Worm (Caenorhabditis elegans) whole organism, L2 larva: ENCODE results near the gene Y37E11AL.3.

ENCODE experiments used
- F13H6.1 ChIP-seq: sonication (generic microtip); optimal IDR thresholded peaks from 2 replicates; lab custom pipeline; 2016; ENCODE audit warnings: missing genetic modification characterization, missing compliant biosample characterization
- R02D3.7 ChIP-seq: fragments of 150-350 bp; optimal IDR thresholded peaks from 2 replicates; lab custom pipeline; 2014; ENCODE audit warnings: missing biosample characterization, missing genetic modification characterization
- ZK546.5 ChIP-seq: sonication (generic microtip); optimal IDR thresholded peaks from 2 replicates; lab custom pipeline; 2017; ENCODE audit warnings: missing biosample characterization, missing genetic modification characterization
- aly-2 ChIP-seq: fragments of 150-350 bp; optimal IDR thresholded peaks from 2 replicates; lab custom pipeline; 2014; ENCODE audit warnings: missing biosample characterization, missing genetic modification characterization
- ama-1 ChIP-seq: fragments of 150-350 bp; optimal IDR thresholded peaks from 2 replicates; lab custom pipeline; 2018; ENCODE audit warnings: inconsistent platforms
- ceh-16 ChIP-seq: fragments of 150-350 bp; optimal IDR thresholded peaks from 2 replicates; lab custom pipeline; 2014; ENCODE audit warnings: missing biosample characterization, missing genetic modification characterization
- ceh-82 ChIP-seq: fragments of 150-350 bp; optimal IDR thresholded peaks from 2 replicates; lab custom pipeline; 2014; ENCODE audit warnings: missing biosample characterization, missing genetic modification characterization
- dmd-4 ChIP-seq: sonication (generic microtip); optimal IDR thresholded peaks from 2 replicates; lab custom pipeline; 2017; ENCODE audit warnings: missing biosample characterization, missing genetic modification characterization
- elt-1 ChIP-seq: fragments of 150-350 bp; optimal IDR thresholded peaks from 2 replicates; lab custom pipeline; 2014; ENCODE audit warnings: missing biosample characterization, missing genetic modification characterization
- elt-3 ChIP-seq: sonication (generic microtip); optimal IDR thresholded peaks from 2 replicates; lab custom pipeline; 2017; ENCODE audit warnings: missing biosample characterization, missing genetic modification characterization
- fos-1 ChIP-seq: fragments of 150-350 bp; optimal IDR thresholded peaks from 2 replicates; lab custom pipeline; 2014; ENCODE audit warnings: missing biosample characterization, missing genetic modification characterization
- gmeb-1 ChIP-seq: fragments of 150-350 bp; optimal IDR thresholded peaks from 2 replicates; lab custom pipeline; 2014; ENCODE audit warnings: missing biosample characterization, missing genetic modification characterization
- lin-11 ChIP-seq: fragments of 150-350 bp; sonication (generic microtip); optimal IDR thresholded peaks from 2 replicates; lab custom pipeline; 2014; ENCODE audit warnings: missing biosample characterization, missing genetic modification characterization, inconsistent platforms, mixed read lengths
- lin-39 ChIP-seq: fragments of 150-350 bp; optimal IDR thresholded peaks from 2 replicates; lab custom pipeline; 2014; ENCODE audit warnings: missing biosample characterization, missing genetic modification reagents, missing genetic modification characterization
- lsy-2 ChIP-seq, 2 experiments: fragments of 150-350 bp in 1 of 2; sonication (generic microtip) in 1 of 2; optimal IDR thresholded peaks; 2 replicates each; lab custom pipeline; 2014 to 2017; ENCODE audit warnings: missing biosample characterization in 2 of 2, missing genetic modification characterization in 2 of 2
- mab-5 ChIP-seq: fragments of 150-350 bp; optimal IDR thresholded peaks from 2 replicates; lab custom pipeline; 2014; ENCODE audit warnings: missing biosample characterization, missing genetic modification characterization
- mdl-1 ChIP-seq, 2 experiments: fragments of 150-350 bp in 1 of 2; sonication (generic microtip) in 1 of 2; optimal IDR thresholded peaks; 2 replicates each; lab custom pipeline; 2017; ENCODE audit warnings: missing biosample characterization in 2 of 2, missing genetic modification characterization in 2 of 2
- nhr-10 ChIP-seq: sonication (generic microtip); optimal IDR thresholded peaks from 2 replicates; lab custom pipeline; 2017; ENCODE audit warnings: missing biosample characterization, missing genetic modification characterization
- nhr-12 ChIP-seq: fragments of 150-350 bp; optimal IDR thresholded peaks from 2 replicates; lab custom pipeline; 2014; ENCODE audit warnings: missing biosample characterization, missing genetic modification characterization
- nhr-23 ChIP-seq: fragments of 150-350 bp; optimal IDR thresholded peaks from 2 replicates; lab custom pipeline; 2014; ENCODE audit warnings: missing biosample characterization, missing genetic modification reagents, missing genetic modification characterization
- nhr-25 ChIP-seq: fragments of 150-350 bp; sonication (generic microtip); optimal IDR thresholded peaks from 3 replicates; lab custom pipeline; 2014; ENCODE audit warnings: missing biosample characterization, missing genetic modification characterization
- nhr-77 ChIP-seq: fragments of 150-350 bp; optimal IDR thresholded peaks from 2 replicates; lab custom pipeline; 2014; ENCODE audit warnings: missing biosample characterization, missing genetic modification characterization
- peb-1 ChIP-seq: fragments of 150-350 bp; optimal IDR thresholded peaks from 2 replicates; lab custom pipeline; 2014; ENCODE audit warnings: missing biosample characterization, missing genetic modification characterization
- sem-4 ChIP-seq: fragments of 150-350 bp; optimal IDR thresholded peaks from 2 replicates; lab custom pipeline; 2014; ENCODE audit warnings: missing biosample characterization, missing genetic modification reagents, missing genetic modification characterization
- skn-1 ChIP-seq: sonication (generic microtip); optimal IDR thresholded peaks from 2 replicates; lab custom pipeline; 2017; ENCODE audit warnings: missing biosample characterization, missing genetic modification characterization
- sma-3 ChIP-seq: sonication (generic microtip); optimal IDR thresholded peaks from 2 replicates; lab custom pipeline; 2016; ENCODE audit warnings: missing genetic modification reagents, missing genetic modification characterization, missing compliant biosample characterization
- sma-9 ChIP-seq, 2 experiments: fragments of 150-350 bp in 1 of 2; sonication (generic microtip) in 1 of 2; optimal IDR thresholded peaks; 2 replicates each; lab custom pipeline; 2014 to 2016; ENCODE audit warnings: missing genetic modification characterization in 2 of 2, mild to moderate bottlenecking in 1 of 2, missing biosample characterization in 1 of 2, missing compliant biosample characterization in 1 of 2, missing genetic modification reagents in 1 of 2, moderate library complexity in 1 of 2
- snpc-4 ChIP-seq: fragments of 150-350 bp; optimal IDR thresholded peaks from 2 replicates; lab custom pipeline; 2014; ENCODE audit warnings: missing biosample characterization, missing genetic modification characterization
- unc-39 ChIP-seq: fragments of 150-350 bp; optimal IDR thresholded peaks from 2 replicates; lab custom pipeline; 2014; ENCODE audit warnings: missing biosample characterization, missing genetic modification characterization
- unc-55 ChIP-seq: fragments of 150-350 bp; sonication (generic microtip); optimal IDR thresholded peaks from 3 replicates; lab custom pipeline; 2014; ENCODE audit warnings: missing biosample characterization, missing genetic modification reagents, missing genetic modification characterization
- unc-62 ChIP-seq: fragments of 150-350 bp; optimal IDR thresholded peaks from 2 replicates; lab custom pipeline; 2014; ENCODE audit warnings: missing biosample characterization, missing genetic modification reagents, missing genetic modification characterization
- ztf-1 ChIP-seq: fragments of 200-800 bp; sonication (Bioruptor generic); conservative IDR thresholded peaks from 2 replicates; pipeline ENCODE4 v1.3.6; 2022; ENCODE audit warnings: missing genetic modification characterization, missing compliant biosample characterization

Y37E11AL.3 gene

ce11 chrIV:3700554-3700953 lies 5.8 kb downstream of the Y37E11AL.3 start, which contains the start of gene Y37E11AL.9:
Gene Y37E11AL.9 (minus strand): TSS chrIV:3700654.
- TF ChIP-seq elt-3 (tag; lab: Kevin White, UChicago) (no peak), ceh-16 (no peak), fos-1 (tag; lab: Kevin White, UChicago) (no peak), F13H6.1 (tag; lab: Kevin White, UChicago) (no peak), sma-9 (GFP tag; optimal IDR thresholded peaks at IDR 0.05; lab: Kevin White, UChicago) (no peak), sma-9 (tag; optimal IDR thresholded peaks at IDR 0.05; lab: Kevin White, UChicago) (no peak), unc-55 (GFP tag; lab: Kevin White, UChicago) (no peak), lsy-2 (tag; optimal IDR thresholded peaks at IDR 0.05; lab: Kevin White, UChicago) (no peak), ztf-1 (GFP tag; lab: Robert Waterston, UW) (no peak), lin-11 (tag; lab: Kevin White, UChicago) (no peak), aly-2 (tag; lab: Kevin White, UChicago) (no peak), mdl-1 (tag; optimal IDR thresholded peaks at IDR 0.05; lab: Kevin White, UChicago) (no peak), ceh-82 (tag; lab: Kevin White, UChicago) (no peak), nhr-25 (tag; lab: Kevin White, UChicago) (no peak), unc-39 (tag; lab: Kevin White, UChicago) (no peak), ZK546.5 (tag; lab: Kevin White, UChicago) (no peak)

ce11 chrIV:3701892-3702291 lies 7.2 kb downstream of the Y37E11AL.3 start, which contains the start of gene Y37E11AL.12:
Gene Y37E11AL.12 (minus strand): TSS chrIV:3701992.
- TF ChIP-seq ama-1 (lab: Kevin White, UChicago) (no peak), R02D3.7 (tag; lab: Kevin White, UChicago) (no peak)

ce11 chrIV:3709200-3709599 lies 14.5 kb downstream of the Y37E11AL.3 start, which contains the start of gene Y37E11AL.1:
Gene Y37E11AL.1 (plus strand): TSS chrIV:3709500.
- TF ChIP-seq ZK546.5 (tag; lab: Kevin White, UChicago) (no peak), nhr-77 (tag; lab: Kevin White, UChicago) (no peak), dmd-4 (no peak), sma-3 (GFP tag; lab: Kevin White, UChicago) (no peak)

ce11 chrIV:3710737-3711136 lies 16.0 kb downstream of the Y37E11AL.3 start:
- no peak for TF ChIP-seq lin-39 (tag; lab: Kevin White, UChicago)
- no peak for TF ChIP-seq gmeb-1 (tag; lab: Kevin White, UChicago)
- no peak for TF ChIP-seq F13H6.1 (tag; lab: Kevin White, UChicago)
- no peak for TF ChIP-seq peb-1 (tag; lab: Kevin White, UChicago)
- TF ChIP-seq, all 48 proteins: peak for 0

ce11 chrIV:3719057-3719456 lies 24.3 kb downstream of the Y37E11AL.3 start, which contains the start of gene Y37E11AM.3:
Gene Y37E11AM.3 (minus strand): TSS chrIV:3719157.
- TF ChIP-seq nhr-12 (tag; lab: Kevin White, UChicago) (no peak), elt-3 (tag; lab: Kevin White, UChicago) (no peak), sem-4 (tag; lab: Kevin White, UChicago) (no peak), elt-1 (tag; lab: Kevin White, UChicago) (no peak), ztf-1 (GFP tag; lab: Robert Waterston, UW) (no peak), nhr-23 (tag; lab: Kevin White, UChicago) (no peak), ceh-82 (tag; lab: Kevin White, UChicago) (no peak), skn-1 (tag; lab: Kevin White, UChicago) (no peak), snpc-4 (tag; lab: Kevin White, UChicago) (no peak), nhr-77 (tag; lab: Kevin White, UChicago) (no peak), F13H6.1 (tag; lab: Kevin White, UChicago) (no peak), mab-5 (tag; lab: Kevin White, UChicago) (no peak), nhr-10 (tag; lab: Kevin White, UChicago) (no peak), fos-1 (tag; lab: Kevin White, UChicago) (no peak), mdl-1 (tag; optimal IDR thresholded peaks at IDR 0.05; lab: Kevin White, UChicago) (no peak), unc-62 (GFP tag; lab: Kevin White, UChicago) (no peak)
